Fruit fly (Drosophila melanogaster) whole organism, embryonic: Measurements from ENCODE around the gene CG33160.

Experiments
- ATbp ChIP-seq: fragments of 200-800 bp; sonication (Bioruptor generic); optimal IDR thresholded peaks from 2 replicates; lab custom pipeline; 2017; ENCODE audit warnings: missing biosample characterization, mild to moderate bottlenecking, missing genetic modification characterization, missing genetic modification reagents
- Abd-B ChIP-seq: fragments of 200-800 bp; sonication (Bioruptor generic); optimal IDR thresholded peaks from 2 replicates; lab custom pipeline; 2018; ENCODE audit warnings: missing biosample characterization, mild to moderate bottlenecking, missing genetic modification characterization, moderate library complexity
- CG10147 ChIP-seq: fragments of 200-800 bp; sonication (Bioruptor generic); optimal IDR thresholded peaks from 2 replicates; lab custom pipeline; 2019; ENCODE audit warnings: missing biosample characterization, mild to moderate bottlenecking, missing genetic modification characterization, moderate library complexity
- CG10565 ChIP-seq: fragments of 200-800 bp; sonication (Bioruptor generic); optimal IDR thresholded peaks from 3 replicates; lab custom pipeline; 2016; ENCODE audit warnings: missing biosample characterization, mild to moderate bottlenecking, missing genetic modification characterization
- CG12299 ChIP-seq: fragments of 200-800 bp; sonication (Bioruptor generic); optimal IDR thresholded peaks from 2 replicates; lab custom pipeline; 2018; ENCODE audit warnings: missing biosample characterization, mild to moderate bottlenecking, missing genetic modification characterization
- CG13894 ChIP-seq: fragments of 200-800 bp; sonication (Bioruptor generic); optimal IDR thresholded peaks from 3 replicates; lab custom pipeline; 2018; ENCODE audit warnings: missing biosample characterization, mild to moderate bottlenecking, missing genetic modification characterization, moderate library complexity
- CG17186 ChIP-seq: fragments of 200-800 bp; sonication (Bioruptor generic); optimal IDR thresholded peaks from 3 replicates; lab custom pipeline; 2017; ENCODE audit warnings: missing biosample characterization, missing genetic modification reagents, missing genetic modification characterization
- CG17612 ChIP-seq: fragments of 200-800 bp; sonication (Bioruptor generic); IDR thresholded peaks from 2 replicates; pipeline ENCODE4 v1.3.6; 2022; ENCODE audit warnings: missing biosample characterization, missing genetic modification characterization
- CG17802 ChIP-seq: fragments of 200-800 bp; sonication (Bioruptor generic); optimal IDR thresholded peaks from 2 replicates; lab custom pipeline; 2018; ENCODE audit warnings: missing biosample characterization, mild to moderate bottlenecking, missing genetic modification characterization, moderate library complexity
- CG2120 ChIP-seq: fragments of 200-800 bp; sonication (Bioruptor generic); optimal IDR thresholded peaks from 3 replicates; lab custom pipeline; 2016; ENCODE audit warnings: missing biosample characterization, missing genetic modification characterization
- CG31388 ChIP-seq: fragments of 200-800 bp; sonication (Bioruptor generic); optimal IDR thresholded peaks from 2 replicates; lab custom pipeline; 2016; ENCODE audit warnings: missing biosample characterization, missing genetic modification characterization
- CG3995 ChIP-seq: fragments of 200-800 bp; sonication (Bioruptor generic); optimal IDR thresholded peaks from 3 replicates; lab custom pipeline; 2016; ENCODE audit warnings: missing biosample characterization, missing genetic modification characterization
- CG6654 ChIP-seq: fragments of 200-800 bp; sonication (Bioruptor generic); optimal IDR thresholded peaks from 2 replicates; lab custom pipeline; 2017; ENCODE audit warnings: missing biosample characterization, mild to moderate bottlenecking, missing genetic modification characterization
- CG6689 ChIP-seq: fragments of 200-800 bp; sonication (Bioruptor generic); IDR thresholded peaks from 2 replicates; pipeline ENCODE4 v1.3.6; 2022; ENCODE audit warnings: missing biosample characterization, missing genetic modification characterization
- CG6854 ChIP-seq: fragments of 200-800 bp; sonication (Bioruptor generic); optimal IDR thresholded peaks from 3 replicates; lab custom pipeline; 2017; ENCODE audit warnings: missing biosample characterization, mild to moderate bottlenecking, missing genetic modification characterization
- CG7928 ChIP-seq: fragments of 200-800 bp; sonication (Bioruptor generic); optimal IDR thresholded peaks from 2 replicates; lab custom pipeline; 2017; ENCODE audit warnings: missing biosample characterization, mild to moderate bottlenecking, missing genetic modification characterization
- CG8388 ChIP-seq: fragments of 200-800 bp; sonication (Bioruptor generic); optimal IDR thresholded peaks from 2 replicates; lab custom pipeline; 2019; ENCODE audit warnings: missing biosample characterization, mild to moderate bottlenecking, missing genetic modification characterization, moderate library complexity
- CG9437 ChIP-seq: fragments of 200-800 bp; sonication (Bioruptor generic); optimal IDR thresholded peaks from 2 replicates; lab custom pipeline; 2018; ENCODE audit warnings: missing biosample characterization, mild to moderate bottlenecking, missing genetic modification characterization
- Dad ChIP-seq: fragments of 200-800 bp; sonication (Bioruptor generic); optimal IDR thresholded peaks from 3 replicates; lab custom pipeline; 2016; ENCODE audit warnings: missing biosample characterization, missing genetic modification characterization
- Dek ChIP-seq: fragments of 200-800 bp; sonication (Bioruptor generic); optimal IDR thresholded peaks from 3 replicates; lab custom pipeline; 2019; ENCODE audit warnings: missing biosample characterization, mild to moderate bottlenecking, missing genetic modification characterization, moderate library complexity
- E2f2 ChIP-seq: fragments of 200-800 bp; sonication (Bioruptor generic); IDR thresholded peaks from 2 replicates; pipeline ENCODE4 v1.3.6; 2022; ENCODE audit warnings: missing biosample characterization, missing genetic modification characterization
- GATAe ChIP-seq: fragments of 200-800 bp; sonication (Bioruptor generic); conservative IDR thresholded peaks from 2 replicates; pipeline ENCODE4 v1.3.6; 2022; ENCODE audit warnings: missing biosample characterization, missing genetic modification characterization
- HLH4C ChIP-seq: fragments of 200-800 bp; sonication (Bioruptor generic); IDR thresholded peaks from 3 replicates; pipeline ENCODE4 v1.3.6; 2022; ENCODE audit warnings: missing biosample characterization, missing genetic modification characterization; ENCODE audit not compliant: partially characterized antibody
- NC2α ChIP-seq: fragments of 200-800 bp; sonication (Bioruptor generic); optimal IDR thresholded peaks from 2 replicates; lab custom pipeline; 2016; ENCODE audit warnings: missing biosample characterization, missing genetic modification characterization
- NFAT ChIP-seq: fragments of 200-800 bp; sonication (Bioruptor generic); IDR thresholded peaks from 2 replicates; pipeline ENCODE4 v1.3.6; 2022; ENCODE audit warnings: missing biosample characterization, missing genetic modification characterization
- Neu2 ChIP-seq: fragments of 200-800 bp; sonication (Bioruptor generic); optimal IDR thresholded peaks from 3 replicates; lab custom pipeline; 2016; ENCODE audit warnings: missing biosample characterization, missing genetic modification characterization, borderline replicate concordance
- Oaz ChIP-seq: fragments of 200-800 bp; sonication (Bioruptor generic); IDR thresholded peaks from 2 replicates; pipeline ENCODE4 v1.3.6; 2022; ENCODE audit warnings: missing biosample characterization, missing genetic modification characterization
- Pdp1 ChIP-seq, 2 experiments: fragments of 200-800 bp; sonication (Bioruptor generic); optimal IDR thresholded peaks; 3 replicates each; lab custom pipeline; 2016; ENCODE audit warnings: missing biosample characterization in 2 of 2, missing genetic modification characterization in 2 of 2, mild to moderate bottlenecking in 1 of 2, moderate library complexity in 1 of 2
- TFAM ChIP-seq: fragments of 200-800 bp; sonication (Bioruptor generic); optimal IDR thresholded peaks from 2 replicates; lab custom pipeline; 2017; ENCODE audit warnings: missing biosample characterization, missing genetic modification characterization, inconsistent platforms
- Taf1 ChIP-seq: fragments of 200-800 bp; sonication (Bioruptor generic); IDR thresholded peaks from 2 replicates; pipeline ENCODE4 v1.3.6; 2022; ENCODE audit warnings: missing biosample characterization, missing genetic modification characterization
- YL-1 ChIP-seq: fragments of 200-800 bp; sonication (Bioruptor generic); optimal IDR thresholded peaks from 3 replicates; lab custom pipeline; 2017; ENCODE audit warnings: missing biosample characterization, mild to moderate bottlenecking, missing genetic modification characterization
- ab ChIP-seq: fragments of 200-800 bp; sonication (Bioruptor generic); optimal IDR thresholded peaks from 2 replicates; lab custom pipeline; 2016; ENCODE audit warnings: missing biosample characterization, missing genetic modification characterization
- ap ChIP-seq: fragments of 200-800 bp; sonication (Bioruptor generic); IDR thresholded peaks from 2 replicates; pipeline ENCODE4 v1.3.6; 2022; ENCODE audit warnings: missing biosample characterization, missing genetic modification characterization
- bcd ChIP-seq: fragments of 200-800 bp; sonication (Bioruptor generic); optimal IDR thresholded peaks from 2 replicates; lab custom pipeline; 2017; ENCODE audit warnings: missing biosample characterization, mild to moderate bottlenecking, missing genetic modification characterization
- dm ChIP-seq: fragments of 200-800 bp; sonication (Bioruptor generic); optimal IDR thresholded peaks from 3 replicates; lab custom pipeline; 2016; ENCODE audit warnings: missing biosample characterization, missing genetic modification characterization
- dmrt11E ChIP-seq: fragments of 200-800 bp; sonication (Bioruptor generic); optimal IDR thresholded peaks from 3 replicates; lab custom pipeline; 2018; ENCODE audit warnings: missing biosample characterization, mild to moderate bottlenecking, missing genetic modification characterization, moderate library complexity
- dysf ChIP-seq: fragments of 200-800 bp; sonication (Bioruptor generic); IDR thresholded peaks from 3 replicates; pipeline ENCODE4 v1.3.6; 2022; ENCODE audit warnings: missing biosample characterization, missing genetic modification characterization
- ewg ChIP-seq: fragments of 200-800 bp; sonication (Bioruptor generic); optimal IDR thresholded peaks from 3 replicates; lab custom pipeline; 2017; ENCODE audit warnings: mild to moderate bottlenecking, missing biosample characterization, missing genetic modification reagents, missing genetic modification characterization
- exex ChIP-seq: fragments of 200-800 bp; sonication (Bioruptor generic); optimal IDR thresholded peaks from 4 replicates; lab custom pipeline; 2018; ENCODE audit warnings: missing biosample characterization, mild to moderate bottlenecking, missing genetic modification characterization, moderate library complexity
- fd96Cb ChIP-seq: fragments of 200-800 bp; sonication (Bioruptor generic); optimal IDR thresholded peaks from 2 replicates; lab custom pipeline; 2018; ENCODE audit warnings: missing biosample characterization, mild to moderate bottlenecking, missing genetic modification characterization, moderate library complexity
- gce ChIP-seq: fragments of 200-800 bp; sonication (Bioruptor generic); IDR thresholded peaks from 3 replicates; pipeline ENCODE4 v1.3.6; 2022; ENCODE audit warnings: missing biosample characterization, missing genetic modification characterization
- gro ChIP-seq: fragments of 200-800 bp; sonication (Bioruptor generic); optimal IDR thresholded peaks from 2 replicates; lab custom pipeline; 2016; ENCODE audit warnings: missing biosample characterization, missing genetic modification characterization
- ind ChIP-seq: fragments of 200-800 bp; sonication (Bioruptor generic); optimal IDR thresholded peaks from 3 replicates; lab custom pipeline; 2016; ENCODE audit warnings: missing biosample characterization, missing genetic modification characterization
- klu ChIP-seq: fragments of 200-800 bp; sonication (Bioruptor generic); IDR thresholded peaks from 2 replicates; pipeline ENCODE4 v1.3.6; 2022; ENCODE audit warnings: missing biosample characterization, missing genetic modification characterization
- lola ChIP-seq, 3 experiments: fragments of >200 bp in 2 of 3; fragments of 200-800 bp in 1 of 3; sonication (Bioruptor generic) in 1 of 3; optimal IDR thresholded peaks; 2 replicates each; lab custom pipeline; 2017 to 2019; ENCODE audit warnings: missing biosample characterization in 3 of 3, missing genetic modification characterization in 3 of 3, mild to moderate bottlenecking in 1 of 3, moderate library complexity in 1 of 3
- sr ChIP-seq: fragments of 200-800 bp; sonication (Bioruptor generic); IDR thresholded peaks from 3 replicates; pipeline ENCODE4 v1.3.6; 2022; ENCODE audit warnings: missing biosample characterization, missing genetic modification characterization
- twi ChIP-seq: fragments of 200-800 bp; optimal IDR thresholded peaks from 2 replicates; lab custom pipeline; 2019; ENCODE audit warnings: missing biosample characterization, mild to moderate bottlenecking, missing genetic modification characterization, moderate library complexity
- wek ChIP-seq: fragments of 200-800 bp; sonication (Bioruptor generic); optimal IDR thresholded peaks from 3 replicates; lab custom pipeline; 2018; ENCODE audit warnings: missing biosample characterization, mild to moderate bottlenecking, missing genetic modification characterization, moderate library complexity

The CG33160 gene

dm6 chr3L:3224740-3225719 lies 18.9 kb upstream of the CG33160 start, which contains the start of gene Larp4B (continued):
- TF ChIP-seq NC2α (GFP tag; lab: Kevin White, UChicago): no peak
- TF ChIP-seq NFAT: no peak
- no peak for TF ChIP-seq CG17802 (tag; lab: Kevin White, UChicago)
- no peak for TF ChIP-seq Dad (GFP tag; lab: Kevin White, UChicago)
- TF ChIP-seq ATbp (GFP tag; lab: Kevin White, UChicago): no peak
- TF ChIP-seq twi: no peak
- peak; percentile 79 for TF ChIP-seq E2f2
- TF ChIP-seq exex (tag; lab: Kevin White, UChicago): no peak
- no peak for TF ChIP-seq CG12299 (tag; lab: Kevin White, UChicago)
- TF ChIP-seq CG13894 (tag; lab: Kevin White, UChicago): no peak
- no peak for TF ChIP-seq sr (GFP tag; lab: Robert Waterston, UW)
- no peak for TF ChIP-seq Oaz (GFP tag; lab: Robert Waterston, UW)
- no peak for TF ChIP-seq CG8388 (GFP tag; lab: Kevin White, UChicago)
- TF ChIP-seq Dek (tag; lab: Kevin White, UChicago): peak; percentile 3
- TF ChIP-seq CG3995 (GFP tag; lab: Kevin White, UChicago): peak; percentile 73
- no peak for TF ChIP-seq TFAM (GFP tag; lab: Kevin White, UChicago)
- TF ChIP-seq ap: no peak
- TF ChIP-seq wek (GFP tag; lab: Kevin White, UChicago): no peak
- TF ChIP-seq CG6654 (GFP tag; lab: Kevin White, UChicago): no peak
- TF ChIP-seq CG10565 (GFP tag; lab: Kevin White, UChicago): no peak
- no peak for TF ChIP-seq GATAe
- peak; percentile 45 for TF ChIP-seq gro (GFP tag; lab: Kevin White, UChicago)
- no peak for TF ChIP-seq Taf1
- no peak for TF ChIP-seq CG6854 (GFP tag; lab: Kevin White, UChicago)
- peak; percentile 55; the same call in 2 of the 3 replicates for TF ChIP-seq HLH4C (GFP tag; lab: Robert Waterston, UW)
- peak in 1 of 2 experiments; percentile 30 for TF ChIP-seq Pdp1 (GFP tag; optimal IDR thresholded peaks at IDR 0.05; lab: Kevin White, UChicago)
- TF ChIP-seq dmrt11E: no peak
- TF ChIP-seq gce (GFP tag; lab: Robert Waterston, UW): no peak
- no peak for TF ChIP-seq bcd (GFP tag; lab: Kevin White, UChicago)
- peak; percentile 46 for TF ChIP-seq CG9437 (GFP tag; lab: Kevin White, UChicago)
- no peak for TF ChIP-seq ind
- no peak for TF ChIP-seq klu (GFP tag; lab: Robert Waterston, UW)
- no peak for TF ChIP-seq Abd-B (GFP tag; lab: Kevin White, UChicago)
- no peak for TF ChIP-seq Neu2 (GFP tag; lab: Kevin White, UChicago)
- peak; percentile 48 for TF ChIP-seq CG2120
- no peak for TF ChIP-seq dysf (GFP tag; lab: Robert Waterston, UW)
- no peak for TF ChIP-seq fd96Cb (tag; lab: Kevin White, UChicago)
- no peak for TF ChIP-seq ewg (GFP tag; lab: Kevin White, UChicago)
- peak; percentile 80 for TF ChIP-seq dm (GFP tag; lab: Kevin White, UChicago)
- no peak for TF ChIP-seq CG31388 (GFP tag; lab: Kevin White, UChicago)
- peak; percentile 40 for TF ChIP-seq YL-1 (GFP tag; lab: Kevin White, UChicago)
- no peak for TF ChIP-seq CG6689 (GFP tag; lab: Robert Waterston, UW)
- peak; percentile 42 for TF ChIP-seq CG17186
- TF ChIP-seq lola (GFP tag; optimal IDR thresholded peaks at IDR 0.05; lab: Kevin White, UChicago): no peak
- peak; percentile 41 for TF ChIP-seq CG7928 (GFP tag; lab: Kevin White, UChicago)
- TF ChIP-seq CG10147 (GFP tag; lab: Kevin White, UChicago): peak; percentile 22
- TF ChIP-seq ab: no peak
- no peak for TF ChIP-seq CG17612 (GFP tag; lab: Robert Waterston, UW)
